Fruit fly (Drosophila melanogaster): ENCODE results near the gene mxt.

mxt gene

dm6 chr2L:4882131-4883022 lies 35.3 kb upstream of the mxt start:
- no peak for TF ChIP-seq Myc (optimal IDR thresholded peaks at IDR 0.05)
- TF ChIP-seq psq (optimal IDR thresholded peaks at IDR 0.05): no peak
- TF ChIP-seq Sin3A (optimal IDR thresholded peaks at IDR 0.05): no peak
- no peak for TF ChIP-seq h (optimal IDR thresholded peaks at IDR 0.05)
- TF ChIP-seq ttk (optimal IDR thresholded peaks at IDR 0.05): no peak
- TF ChIP-seq insv (optimal IDR thresholded peaks at IDR 0.05): no peak

- no peak for TF ChIP-seq h (optimal IDR thresholded peaks at IDR 0.05)
Observed at dm6 chr2L:4868383-4868782, 21.3 kb upstream of the mxt start.

dm6 chr2L:4865400-4865799 lies 18.3 kb upstream of the mxt start:
- no peak for TF ChIP-seq h (optimal IDR thresholded peaks at IDR 0.05)
- TF ChIP-seq ttk (optimal IDR thresholded peaks at IDR 0.05): no peak
- no peak for TF ChIP-seq psq (optimal IDR thresholded peaks at IDR 0.05)

- no peak for TF ChIP-seq insv (optimal IDR thresholded peaks at IDR 0.05)
- no peak for TF ChIP-seq Myc (optimal IDR thresholded peaks at IDR 0.05)
- no peak for TF ChIP-seq ttk (optimal IDR thresholded peaks at IDR 0.05)
- TF ChIP-seq h (optimal IDR thresholded peaks at IDR 0.05): no peak
- no peak for TF ChIP-seq Sin3A (optimal IDR thresholded peaks at IDR 0.05)
- TF ChIP-seq psq (optimal IDR thresholded peaks at IDR 0.05): no peak
Observed at dm6 chr2L:4861503-4861902, 14.4 kb upstream of the mxt start.

dm6 chr2L:4856118-4856517 lies 9.0 kb upstream of the mxt start:
- TF ChIP-seq Sin3A (optimal IDR thresholded peaks at IDR 0.05): no peak
- no peak for TF ChIP-seq psq (optimal IDR thresholded peaks at IDR 0.05)
- TF ChIP-seq insv (optimal IDR thresholded peaks at IDR 0.05): no peak
- no peak for TF ChIP-seq Myc (optimal IDR thresholded peaks at IDR 0.05)
- TF ChIP-seq h (optimal IDR thresholded peaks at IDR 0.05): no peak

dm6 chr2L:4854822-4855221 lies 7.7 kb upstream of the mxt start:
- TF ChIP-seq insv (optimal IDR thresholded peaks at IDR 0.05) (no peak), h (optimal IDR thresholded peaks at IDR 0.05) (no peak), ttk (optimal IDR thresholded peaks at IDR 0.05) (no peak), Myc (optimal IDR thresholded peaks at IDR 0.05) (no peak), psq (optimal IDR thresholded peaks at IDR 0.05) (no peak), Sin3A (optimal IDR thresholded peaks at IDR 0.05) (no peak)

dm6 chr2L:4852605-4853102 lies 5.6 kb upstream of the mxt start, which contains the start of gene smog:
Gene smog (plus strand): TSS chr2L:4852864.
- no peak for TF ChIP-seq insv (optimal IDR thresholded peaks at IDR 0.05)
- no peak for TF ChIP-seq Sin3A (optimal IDR thresholded peaks at IDR 0.05)
- no peak for TF ChIP-seq h (optimal IDR thresholded peaks at IDR 0.05)
- TF ChIP-seq ttk (optimal IDR thresholded peaks at IDR 0.05): no peak
- TF ChIP-seq Myc (optimal IDR thresholded peaks at IDR 0.05): no peak
- no peak for TF ChIP-seq psq (optimal IDR thresholded peaks at IDR 0.05)

dm6 chr2L:4850356-4850755 lies 3.3 kb upstream of the mxt start, which contains the start of the genes mRpS2 and Mon1:
Gene mRpS2 (minus strand): TSS chr2L:4850419.
Gene Mon1 (plus strand): TSS chr2L:4850641.
- no peak for TF ChIP-seq ttk (optimal IDR thresholded peaks at IDR 0.05)
- TF ChIP-seq h (optimal IDR thresholded peaks at IDR 0.05): no peak
- TF ChIP-seq psq (optimal IDR thresholded peaks at IDR 0.05): no peak
- no peak for TF ChIP-seq Sin3A (optimal IDR thresholded peaks at IDR 0.05)

- TF ChIP-seq ttk (optimal IDR thresholded peaks at IDR 0.05) (no peak), Myc (optimal IDR thresholded peaks at IDR 0.05) (no peak), psq (optimal IDR thresholded peaks at IDR 0.05) (no peak), Sin3A (optimal IDR thresholded peaks at IDR 0.05) (no peak), insv (optimal IDR thresholded peaks at IDR 0.05) (no peak), h (optimal IDR thresholded peaks at IDR 0.05) (no peak)
Observed at dm6 chr2L:4846629-4847125, 418 bp downstream of the mxt start.

dm6 chr2L:4838494-4839320 lies 8.4 kb downstream of the mxt start:
- TF ChIP-seq ttk (optimal IDR thresholded peaks at IDR 0.05) (no peak), Myc (optimal IDR thresholded peaks at IDR 0.05) (no peak), h (optimal IDR thresholded peaks at IDR 0.05) (no peak), Sin3A (optimal IDR thresholded peaks at IDR 0.05) (no peak)

- TF ChIP-seq insv (optimal IDR thresholded peaks at IDR 0.05) (no peak), psq (optimal IDR thresholded peaks at IDR 0.05) (no peak), ttk (optimal IDR thresholded peaks at IDR 0.05) (no peak), Myc (optimal IDR thresholded peaks at IDR 0.05) (no peak), h (optimal IDR thresholded peaks at IDR 0.05) (no peak), Sin3A (optimal IDR thresholded peaks at IDR 0.05) (no peak)
Observed at dm6 chr2L:4837772-4838397, 9.2 kb downstream of the mxt start, which contains the start of the genes tank and CG12194. Gene tank (minus strand): TSS chr2L:4837999. Gene CG12194 (plus strand): TSS chr2L:4838347.

- TF ChIP-seq h (optimal IDR thresholded peaks at IDR 0.05) (no peak), ttk (optimal IDR thresholded peaks at IDR 0.05) (no peak), Sin3A (optimal IDR thresholded peaks at IDR 0.05) (no peak), Myc (optimal IDR thresholded peaks at IDR 0.05) (no peak), psq (optimal IDR thresholded peaks at IDR 0.05) (no peak), insv (optimal IDR thresholded peaks at IDR 0.05) (no peak)
Observed at dm6 chr2L:4836193-4836592, 10.9 kb downstream of the mxt start.

Data from Kc167 (cell line).